Worm (Caenorhabditis elegans): ENCODE data around the gene adm-2.

ce11 chrX:13670966-13671365 is 16.8 kb upstream of the adm-2 start:
- TF ChIP-seq lin-15B (tag; optimal IDR thresholded peaks at IDR 0.05) (no peak), nhr-28 (tag; optimal IDR thresholded peaks at IDR 0.05) (no peak), ceh-82 (tag; optimal IDR thresholded peaks at IDR 0.05) (no peak), lin-39 (tag; optimal IDR thresholded peaks at IDR 0.05) (no peak), dve-1 (tag; optimal IDR thresholded peaks at IDR 0.05; ENCODE audit: insufficient read depth) (no peak), pha-4 (GFP tag; IDR thresholded peaks at IDR 0.05) (no peak), pha-4 (tag; optimal IDR thresholded peaks at IDR 0.05) (no peak), unc-62 (GFP tag; optimal IDR thresholded peaks at IDR 0.05 in 1 of 2) (no peak), unc-62 (tag; optimal IDR thresholded peaks at IDR 0.05) (no peak), snpc-1.2 (GFP tag; IDR thresholded peaks at IDR 0.05) (no peak)
